Fruit fly (Drosophila melanogaster): ENCODE results near the gene Rdh.

The Rdh gene

dm6 chr3L:3824790-3825484 lies at the start of gene Rdh:
TSS of gene Rdh (plus strand) at chr3L:3825449.
- TF ChIP-seq noc (tag; optimal IDR thresholded peaks at IDR 0.05) = peak; percentile 63

dm6 chr3L:3776559-3777097 lies 48.6 kb upstream of the Rdh start:
- TF ChIP-seq noc (tag; optimal IDR thresholded peaks at IDR 0.05) = no peak

dm6 chr3L:3778463-3778862 lies 46.8 kb upstream of the Rdh start:
- TF ChIP-seq noc (tag; optimal IDR thresholded peaks at IDR 0.05) = peak; percentile 40

- TF ChIP-seq noc (tag; optimal IDR thresholded peaks at IDR 0.05) = no peak
Observed at dm6 chr3L:3782584-3783218, 42.5 kb upstream of the Rdh start.

dm6 chr3L:3783436-3783835 lies 41.8 kb upstream of the Rdh start:
- TF ChIP-seq noc (tag; optimal IDR thresholded peaks at IDR 0.05) = no peak

- TF ChIP-seq noc (tag; optimal IDR thresholded peaks at IDR 0.05) = no peak
Observed at dm6 chr3L:3784001-3784400, 41.2 kb upstream of the Rdh start.

- peak; percentile 33 for TF ChIP-seq noc (tag; optimal IDR thresholded peaks at IDR 0.05)
Observed at dm6 chr3L:3785002-3785661, 40.1 kb upstream of the Rdh start.

- no peak for TF ChIP-seq noc (tag; optimal IDR thresholded peaks at IDR 0.05)
Observed at dm6 chr3L:3785688-3786087, 39.6 kb upstream of the Rdh start.

dm6 chr3L:3786344-3787076 lies 38.7 kb upstream of the Rdh start:
- TF ChIP-seq noc (tag; optimal IDR thresholded peaks at IDR 0.05) = peak; percentile 19

dm6 chr3L:3787077-3787433 lies 38.2 kb upstream of the Rdh start:
- no peak for TF ChIP-seq noc (tag; optimal IDR thresholded peaks at IDR 0.05)

- TF ChIP-seq noc (tag; optimal IDR thresholded peaks at IDR 0.05) = peak; percentile 1
Observed at dm6 chr3L:3787595-3788151, 37.6 kb upstream of the Rdh start.

- no peak for TF ChIP-seq noc (tag; optimal IDR thresholded peaks at IDR 0.05)
Observed at dm6 chr3L:3788790-3789421, 36.3 kb upstream of the Rdh start.

- TF ChIP-seq noc (tag; optimal IDR thresholded peaks at IDR 0.05) = no peak
Observed at dm6 chr3L:3790504-3790903, 34.7 kb upstream of the Rdh start, which contains the start of gene CG32266. TSS of gene CG32266 (plus strand) at chr3L:3790804.

dm6 chr3L:3791043-3791682 lies 34.1 kb upstream of the Rdh start:
- TF ChIP-seq noc (tag; optimal IDR thresholded peaks at IDR 0.05) = no peak

- no peak for TF ChIP-seq noc (tag; optimal IDR thresholded peaks at IDR 0.05)
Observed at dm6 chr3L:3797681-3798080, 27.6 kb upstream of the Rdh start.

Measured in whole organism, larva.